Worm (Caenorhabditis elegans): ENCODE results near the gene F21H12.3.

Gene F21H12.3

ce11 chrII:6113842-6114441 lies 31.2 kb downstream of the F21H12.3 start:
- TF ChIP-seq med-1 (GFP tag; optimal IDR thresholded peaks at IDR 0.05; ENCODE audit: insufficient read depth) = no peak
- no peak for TF ChIP-seq ref-1 (GFP tag; conservative IDR thresholded peaks at IDR 0.05)
- no peak for TF ChIP-seq ztf-29 (GFP tag; IDR thresholded peaks at IDR 0.05)
- TF ChIP-seq cog-1 (tag; optimal IDR thresholded peaks at IDR 0.05) = no peak
- no peak for TF ChIP-seq klf-2 (GFP tag; conservative IDR thresholded peaks at IDR 0.05)
- no peak for TF ChIP-seq tab-1 (GFP tag; IDR thresholded peaks at IDR 0.05)
- no peak for TF ChIP-seq T22C8.4 (GFP tag; IDR thresholded peaks at IDR 0.05)
- TF ChIP-seq flt-1 (GFP tag; IDR thresholded peaks at IDR 0.05) = no peak
- no peak for TF ChIP-seq ztf-23 (GFP tag; IDR thresholded peaks at IDR 0.05)

ce11 chrII:6115283-6115682 lies 32.6 kb downstream of the F21H12.3 start:
- no peak for TF ChIP-seq T22C8.4 (GFP tag; IDR thresholded peaks at IDR 0.05)
- TF ChIP-seq ztf-23 (GFP tag; IDR thresholded peaks at IDR 0.05) = no peak
- TF ChIP-seq med-1 (GFP tag; optimal IDR thresholded peaks at IDR 0.05; ENCODE audit: insufficient read depth) = no peak
- no peak for TF ChIP-seq klf-2 (GFP tag; conservative IDR thresholded peaks at IDR 0.05)
- no peak for TF ChIP-seq cog-1 (tag; optimal IDR thresholded peaks at IDR 0.05)
- no peak for TF ChIP-seq flt-1 (GFP tag; IDR thresholded peaks at IDR 0.05)
- TF ChIP-seq tab-1 (GFP tag; IDR thresholded peaks at IDR 0.05) = no peak
- TF ChIP-seq ztf-29 (GFP tag; IDR thresholded peaks at IDR 0.05) = no peak
- TF ChIP-seq ref-1 (GFP tag; conservative IDR thresholded peaks at IDR 0.05) = no peak

ce11 chrII:6116701-6117100 lies 34.0 kb downstream of the F21H12.3 start:
- TF ChIP-seq flt-1 (GFP tag; IDR thresholded peaks at IDR 0.05) (no peak), ztf-29 (GFP tag; IDR thresholded peaks at IDR 0.05) (no peak), klf-2 (GFP tag; conservative IDR thresholded peaks at IDR 0.05) (no peak), ref-1 (GFP tag; conservative IDR thresholded peaks at IDR 0.05) (no peak), tab-1 (GFP tag; IDR thresholded peaks at IDR 0.05) (no peak), cog-1 (tag; optimal IDR thresholded peaks at IDR 0.05) (no peak), ztf-23 (GFP tag; IDR thresholded peaks at IDR 0.05) (no peak), T22C8.4 (GFP tag; IDR thresholded peaks at IDR 0.05) (no peak), med-1 (GFP tag; optimal IDR thresholded peaks at IDR 0.05; ENCODE audit: insufficient read depth) (no peak)

ce11 chrII:6118163-6118562 lies 35.4 kb downstream of the F21H12.3 start, which contains the start of gene C29H12.6:
Gene C29H12.6 (minus strand): TSS chrII:6118263.
- no peak for TF ChIP-seq med-1 (GFP tag; optimal IDR thresholded peaks at IDR 0.05; ENCODE audit: insufficient read depth)
- 0 out of 2 replicates have a peak, but pooled peaks have one; percentile 16 for TF ChIP-seq tab-1 (GFP tag; IDR thresholded peaks at IDR 0.05)

ce11 chrII:6120548-6120947 lies 37.8 kb downstream of the F21H12.3 start:
- TF ChIP-seq cog-1 (tag; optimal IDR thresholded peaks at IDR 0.05) (no peak), ztf-23 (GFP tag; IDR thresholded peaks at IDR 0.05) (no peak), med-1 (GFP tag; optimal IDR thresholded peaks at IDR 0.05; ENCODE audit: insufficient read depth) (no peak), ztf-29 (GFP tag; IDR thresholded peaks at IDR 0.05) (no peak), T22C8.4 (GFP tag; IDR thresholded peaks at IDR 0.05) (no peak), ref-1 (GFP tag; conservative IDR thresholded peaks at IDR 0.05) (no peak), flt-1 (GFP tag; IDR thresholded peaks at IDR 0.05) (no peak), tab-1 (GFP tag; IDR thresholded peaks at IDR 0.05) (no peak), klf-2 (GFP tag; conservative IDR thresholded peaks at IDR 0.05) (no peak)

- no peak for TF ChIP-seq cog-1 (tag; optimal IDR thresholded peaks at IDR 0.05)
- TF ChIP-seq flt-1 (GFP tag; IDR thresholded peaks at IDR 0.05) = no peak
- TF ChIP-seq ztf-29 (GFP tag; IDR thresholded peaks at IDR 0.05) = no peak
- no peak for TF ChIP-seq klf-2 (GFP tag; conservative IDR thresholded peaks at IDR 0.05)
- TF ChIP-seq tab-1 (GFP tag; IDR thresholded peaks at IDR 0.05) = no peak
- TF ChIP-seq T22C8.4 (GFP tag; IDR thresholded peaks at IDR 0.05) = no peak
Measured at ce11 chrII:6122641-6123424, 40.1 kb downstream of the F21H12.3 start.

ce11 chrII:6123513-6123912 lies 40.8 kb downstream of the F21H12.3 start, which contains the start of gene C29H12.2:
Gene C29H12.2 (plus strand): TSS chrII:6123809.
- TF ChIP-seq flt-1 (GFP tag; IDR thresholded peaks at IDR 0.05) (no peak), med-1 (GFP tag; optimal IDR thresholded peaks at IDR 0.05; ENCODE audit: insufficient read depth) (no peak), klf-2 (GFP tag; conservative IDR thresholded peaks at IDR 0.05) (no peak), ref-1 (GFP tag; conservative IDR thresholded peaks at IDR 0.05) (no peak), cog-1 (tag; optimal IDR thresholded peaks at IDR 0.05) (no peak), tab-1 (GFP tag; IDR thresholded peaks at IDR 0.05) (no peak), T22C8.4 (GFP tag; IDR thresholded peaks at IDR 0.05) (no peak), ztf-23 (GFP tag; IDR thresholded peaks at IDR 0.05) (no peak), ztf-29 (GFP tag; IDR thresholded peaks at IDR 0.05) (no peak)

- TF ChIP-seq klf-2 (GFP tag; conservative IDR thresholded peaks at IDR 0.05) = no peak
- TF ChIP-seq cog-1 (tag; optimal IDR thresholded peaks at IDR 0.05) = no peak
- no peak for TF ChIP-seq ztf-23 (GFP tag; IDR thresholded peaks at IDR 0.05)
- no peak for TF ChIP-seq ref-1 (GFP tag; conservative IDR thresholded peaks at IDR 0.05)
- no peak for TF ChIP-seq med-1 (GFP tag; optimal IDR thresholded peaks at IDR 0.05; ENCODE audit: insufficient read depth)
- TF ChIP-seq T22C8.4 (GFP tag; IDR thresholded peaks at IDR 0.05) = no peak
- no peak for TF ChIP-seq tab-1 (GFP tag; IDR thresholded peaks at IDR 0.05)
- no peak for TF ChIP-seq flt-1 (GFP tag; IDR thresholded peaks at IDR 0.05)
- no peak for TF ChIP-seq ztf-29 (GFP tag; IDR thresholded peaks at IDR 0.05)
Measured at ce11 chrII:6125259-6125658, 42.5 kb downstream of the F21H12.3 start, which contains the start of gene rars-2. Gene rars-2 (plus strand): TSS chrII:6125559.

- TF ChIP-seq ztf-23 (GFP tag; IDR thresholded peaks at IDR 0.05) (no peak), flt-1 (GFP tag; IDR thresholded peaks at IDR 0.05) (no peak), klf-2 (GFP tag; conservative IDR thresholded peaks at IDR 0.05) (no peak), ref-1 (GFP tag; conservative IDR thresholded peaks at IDR 0.05) (no peak), tab-1 (GFP tag; IDR thresholded peaks at IDR 0.05) (no peak), cog-1 (tag; optimal IDR thresholded peaks at IDR 0.05) (no peak), med-1 (GFP tag; optimal IDR thresholded peaks at IDR 0.05; ENCODE audit: insufficient read depth) (no peak), T22C8.4 (GFP tag; IDR thresholded peaks at IDR 0.05) (no peak), ztf-29 (GFP tag; IDR thresholded peaks at IDR 0.05) (no peak)
Measured at ce11 chrII:6132595-6132994, 49.9 kb downstream of the F21H12.3 start, which contains the start of gene abts-3. Gene abts-3 (plus strand): TSS chrII:6132895.

Data from whole organism, midembryonic.